Fruit fly (Drosophila melanogaster) whole organism, embryonic: ENCODE data around the gene Rbcn-3B.

Experiments
- Aef1 ChIP-seq: fragments of 200-800 bp; sonication (Bioruptor generic); IDR thresholded peaks from 3 replicates; pipeline ENCODE4 v1.3.6; 2022; ENCODE audit warnings: missing biosample characterization, missing genetic modification characterization
- Antp ChIP-seq: fragments of 200-800 bp; sonication (Bioruptor generic); optimal IDR thresholded peaks from 3 replicates; lab custom pipeline; 2016; ENCODE audit warnings: missing biosample characterization, missing genetic modification characterization
- B-H2 ChIP-seq: fragments of 200-800 bp; sonication (Bioruptor generic); optimal IDR thresholded peaks from 2 replicates; lab custom pipeline; 2018; ENCODE audit warnings: missing biosample characterization, mild to moderate bottlenecking, missing genetic modification characterization
- CG11456 ChIP-seq: fragments of 200-800 bp; sonication (Bioruptor generic); IDR thresholded peaks from 3 replicates; pipeline ENCODE4 v1.3.6; 2022; ENCODE audit warnings: missing biosample characterization, missing genetic modification characterization
- CG11504 ChIP-seq: fragments of 200-800 bp; sonication (Bioruptor generic); optimal IDR thresholded peaks from 3 replicates; lab custom pipeline; 2019; ENCODE audit warnings: missing biosample characterization, mild to moderate bottlenecking, missing genetic modification characterization, moderate library complexity
- CG13123 ChIP-seq: fragments of 200-800 bp; sonication (Bioruptor generic); optimal IDR thresholded peaks from 2 replicates; lab custom pipeline; 2016; ENCODE audit warnings: missing biosample characterization, missing genetic modification characterization
- CG13424 ChIP-seq: fragments of 200-800 bp; sonication (Bioruptor generic); optimal IDR thresholded peaks from 2 replicates; lab custom pipeline; 2019; ENCODE audit warnings: missing biosample characterization, mild to moderate bottlenecking, missing genetic modification characterization, moderate library complexity
- CG14014 ChIP-seq: fragments of 200-800 bp; sonication (Bioruptor generic); IDR thresholded peaks from 2 replicates; pipeline ENCODE4 v1.3.6; 2022; ENCODE audit warnings: missing biosample characterization, missing genetic modification characterization
- CG15011 ChIP-seq: fragments of 200-800 bp; sonication (Bioruptor generic); optimal IDR thresholded peaks from 3 replicates; lab custom pipeline; 2018; ENCODE audit warnings: missing biosample characterization, mild to moderate bottlenecking, missing genetic modification characterization
- CG15073 ChIP-seq: fragments of 200-800 bp; sonication (Bioruptor generic); optimal IDR thresholded peaks from 2 replicates; lab custom pipeline; 2016; ENCODE audit warnings: missing biosample characterization, missing genetic modification characterization
- CG15696 ChIP-seq: fragments of 200-800 bp; sonication (Bioruptor generic); optimal IDR thresholded peaks from 2 replicates; lab custom pipeline; 2019; ENCODE audit warnings: missing biosample characterization, mild to moderate bottlenecking, missing genetic modification characterization, moderate library complexity
- CG16813 ChIP-seq: fragments of 200-800 bp; sonication (Bioruptor generic); IDR thresholded peaks from 3 replicates; pipeline ENCODE4 v1.3.6; 2022; ENCODE audit warnings: missing biosample characterization, missing genetic modification characterization; ENCODE audit not compliant: partially characterized antibody
- CG17385 ChIP-seq: fragments of 200-800 bp; sonication (Bioruptor generic); optimal IDR thresholded peaks from 3 replicates; lab custom pipeline; 2018; ENCODE audit warnings: missing biosample characterization, mild to moderate bottlenecking, missing genetic modification characterization
- CG2120 ChIP-seq: fragments of 200-800 bp; sonication (Bioruptor generic); optimal IDR thresholded peaks from 3 replicates; lab custom pipeline; 2016; ENCODE audit warnings: missing biosample characterization, missing genetic modification characterization
- CG2202 ChIP-seq: fragments of 200-800 bp; sonication (Bioruptor generic); optimal IDR thresholded peaks from 2 replicates; lab custom pipeline; 2018; ENCODE audit warnings: missing biosample characterization, mild to moderate bottlenecking, missing genetic modification characterization
- CG2875 ChIP-seq: fragments of 200-800 bp; sonication (Bioruptor generic); optimal IDR thresholded peaks from 2 replicates; lab custom pipeline; 2017; ENCODE audit warnings: missing biosample characterization, mild to moderate bottlenecking, missing genetic modification characterization, missing genetic modification reagents
- CG32532 ChIP-seq: fragments of 200-800 bp; sonication (Bioruptor generic); IDR thresholded peaks from 2 replicates; pipeline ENCODE4 v1.3.6; 2022; ENCODE audit warnings: missing biosample characterization, missing genetic modification characterization
- CG43689 ChIP-seq: fragments of 200-800 bp; sonication (Bioruptor generic); IDR thresholded peaks from 2 replicates; pipeline ENCODE4 v1.3.6; 2022; ENCODE audit warnings: missing biosample characterization, missing genetic modification characterization
- CG6765 ChIP-seq: fragments of 200-800 bp; sonication (Bioruptor generic); optimal IDR thresholded peaks from 3 replicates; lab custom pipeline; 2017; ENCODE audit warnings: missing biosample characterization, mild to moderate bottlenecking, missing genetic modification characterization
- CG7271 ChIP-seq: fragments of 200-800 bp; sonication (Bioruptor generic); optimal IDR thresholded peaks from 2 replicates; lab custom pipeline; 2018; ENCODE audit warnings: missing biosample characterization, mild to moderate bottlenecking, missing genetic modification characterization, moderate library complexity
- CG7372 ChIP-seq: fragments of 200-800 bp; sonication (Bioruptor generic); IDR thresholded peaks from 2 replicates; pipeline ENCODE4 v1.3.6; 2022; ENCODE audit warnings: missing biosample characterization, missing genetic modification characterization
- CG7987 ChIP-seq: fragments of 200-800 bp; sonication (Bioruptor generic); optimal IDR thresholded peaks from 2 replicates; lab custom pipeline; 2018; ENCODE audit warnings: missing biosample characterization, mild to moderate bottlenecking, missing genetic modification characterization, moderate library complexity
- CG8765 ChIP-seq: fragments of 200-800 bp; sonication (Bioruptor generic); IDR thresholded peaks from 2 replicates; pipeline ENCODE4 v1.3.6; 2022; ENCODE audit warnings: missing biosample characterization, missing genetic modification characterization
- D ChIP-seq, 2 experiments: fragments of 200-800 bp in 1 of 2; fragments of >200 bp in 1 of 2; sonication (Bioruptor generic) in 1 of 2; optimal IDR thresholded peaks; 2 replicates in 1 of 2; 3 replicates in 1 of 2; lab custom pipeline; 2017; ENCODE audit warnings: mild to moderate bottlenecking in 1 of 2, missing biosample characterization in 1 of 2, missing genetic modification characterization in 1 of 2, missing genetic modification reagents in 1 of 2
- Dek ChIP-seq: fragments of 200-800 bp; sonication (Bioruptor generic); optimal IDR thresholded peaks from 3 replicates; lab custom pipeline; 2019; ENCODE audit warnings: missing biosample characterization, mild to moderate bottlenecking, missing genetic modification characterization, moderate library complexity
- Dfd ChIP-seq, 2 experiments: fragments of >200 bp; optimal IDR thresholded peaks; 2 replicates each; lab custom pipeline; 2017; ENCODE audit warnings: missing biosample characterization in 2 of 2, missing genetic modification characterization in 2 of 2
- Elba2 ChIP-seq: fragments of 200-800 bp; sonication (Bioruptor generic); optimal IDR thresholded peaks from 3 replicates; lab custom pipeline; 2016; ENCODE audit warnings: missing biosample characterization, missing genetic modification characterization
- HmgZ ChIP-seq: fragments of 200-800 bp; sonication (Bioruptor generic); optimal IDR thresholded peaks from 2 replicates; lab custom pipeline; 2018; ENCODE audit warnings: missing biosample characterization, mild to moderate bottlenecking, missing genetic modification characterization
- Kr ChIP-seq: fragments of 200-800 bp; sonication (Bioruptor generic); optimal IDR thresholded peaks from 2 replicates; lab custom pipeline; 2017; ENCODE audit warnings: missing biosample characterization, mild to moderate bottlenecking, missing genetic modification characterization
- Nf-YA ChIP-seq: fragments of 200-800 bp; sonication (Bioruptor generic); IDR thresholded peaks from 2 replicates; pipeline ENCODE4 v1.3.6; 2022; ENCODE audit warnings: missing biosample characterization, missing genetic modification characterization
- PHDP ChIP-seq: fragments of 200-800 bp; sonication (Bioruptor generic); optimal IDR thresholded peaks from 3 replicates; lab custom pipeline; 2018; ENCODE audit warnings: missing biosample characterization, mild to moderate bottlenecking, missing genetic modification characterization, moderate library complexity
- Side ChIP-seq: fragments of 200-800 bp; sonication (Bioruptor generic); optimal IDR thresholded peaks from 2 replicates; lab custom pipeline; 2016; ENCODE audit warnings: missing biosample characterization, missing genetic modification characterization
- Sry-δ ChIP-seq: fragments of 200-800 bp; sonication (Bioruptor generic); optimal IDR thresholded peaks from 2 replicates; lab custom pipeline; 2016; ENCODE audit warnings: missing biosample characterization, missing genetic modification characterization
- Trl ChIP-seq, 3 experiments: fragments of >200 bp in 2 of 3; fragments of 200-800 bp in 1 of 3; sonication (Bioruptor generic) in 1 of 3; optimal IDR thresholded peaks; 2 replicates in 1 of 3; 3 replicates in 2 of 3; lab custom pipeline; 2016 to 2017; ENCODE audit warnings: missing biosample characterization in 1 of 3, missing genetic modification characterization in 1 of 3
- ara ChIP-seq: fragments of 200-800 bp; sonication (Bioruptor generic); IDR thresholded peaks from 2 replicates; pipeline ENCODE4 v1.3.6; 2022; ENCODE audit warnings: missing biosample characterization, missing genetic modification characterization
- crol ChIP-seq: fragments of 200-800 bp; sonication (Bioruptor generic); IDR thresholded peaks from 2 replicates; pipeline ENCODE4 v1.3.6; 2022; ENCODE audit warnings: missing biosample characterization, missing genetic modification characterization
- en ChIP-seq: fragments of 200-800 bp; sonication (Bioruptor generic); optimal IDR thresholded peaks from 2 replicates; lab custom pipeline; 2016; ENCODE audit warnings: missing biosample characterization, missing genetic modification characterization
- gsb ChIP-seq: fragments of 200-800 bp; sonication (Bioruptor generic); IDR thresholded peaks from 2 replicates; pipeline ENCODE4 v1.3.6; 2022; ENCODE audit warnings: missing biosample characterization, missing genetic modification characterization
- gsb-n ChIP-seq: fragments of 200-800 bp; sonication (Bioruptor generic); optimal IDR thresholded peaks from 3 replicates; lab custom pipeline; 2018; ENCODE audit warnings: missing biosample characterization, mild to moderate bottlenecking, missing genetic modification characterization
- kah ChIP-seq: fragments of 200-800 bp; sonication (Bioruptor generic); optimal IDR thresholded peaks from 2 replicates; lab custom pipeline; 2018; ENCODE audit warnings: missing biosample characterization, mild to moderate bottlenecking, missing genetic modification characterization
- lbe ChIP-seq: fragments of 200-800 bp; sonication (Bioruptor generic); optimal IDR thresholded peaks from 2 replicates; lab custom pipeline; 2016; ENCODE audit warnings: missing biosample characterization, mild to moderate bottlenecking, missing genetic modification characterization
- odd ChIP-seq: fragments of 200-800 bp; sonication (Bioruptor generic); optimal IDR thresholded peaks from 2 replicates; lab custom pipeline; 2017; ENCODE audit warnings: missing biosample characterization, mild to moderate bottlenecking, missing genetic modification characterization
- onecut ChIP-seq: fragments of 200-800 bp; sonication (Bioruptor generic); IDR thresholded peaks from 2 replicates; pipeline ENCODE4 v1.3.6; 2022; ENCODE audit warnings: missing biosample characterization, missing genetic modification characterization
- salm ChIP-seq: fragments of 200-800 bp; sonication (Bioruptor generic); optimal IDR thresholded peaks from 2 replicates; lab custom pipeline; 2018; ENCODE audit warnings: missing biosample characterization, mild to moderate bottlenecking, missing genetic modification characterization
- slp2 ChIP-seq: fragments of 200-800 bp; sonication (Bioruptor generic); optimal IDR thresholded peaks from 2 replicates; lab custom pipeline; 2016; ENCODE audit warnings: missing biosample characterization, missing genetic modification characterization
- tgo ChIP-seq: fragments of 200-800 bp; sonication (Bioruptor generic); IDR thresholded peaks from 3 replicates; pipeline ENCODE4 v1.3.6; 2022; ENCODE audit warnings: missing biosample characterization, missing genetic modification characterization
- tna ChIP-seq: fragments of 200-800 bp; sonication (Bioruptor generic); IDR thresholded peaks from 2 replicates; pipeline ENCODE4 v1.3.6; 2022; ENCODE audit warnings: missing biosample characterization, missing genetic modification characterization; ENCODE audit not compliant: partially characterized antibody
- unpg ChIP-seq: fragments of 200-800 bp; sonication (Bioruptor generic); optimal IDR thresholded peaks from 3 replicates; lab custom pipeline; 2018; ENCODE audit warnings: missing biosample characterization, mild to moderate bottlenecking, missing genetic modification characterization, moderate library complexity
- usp ChIP-seq: fragments of >200 bp; optimal IDR thresholded peaks from 2 replicates; lab custom pipeline; 2017; ENCODE audit warnings: missing biosample characterization, missing genetic modification characterization

Rbcn-3B gene

DNA sequence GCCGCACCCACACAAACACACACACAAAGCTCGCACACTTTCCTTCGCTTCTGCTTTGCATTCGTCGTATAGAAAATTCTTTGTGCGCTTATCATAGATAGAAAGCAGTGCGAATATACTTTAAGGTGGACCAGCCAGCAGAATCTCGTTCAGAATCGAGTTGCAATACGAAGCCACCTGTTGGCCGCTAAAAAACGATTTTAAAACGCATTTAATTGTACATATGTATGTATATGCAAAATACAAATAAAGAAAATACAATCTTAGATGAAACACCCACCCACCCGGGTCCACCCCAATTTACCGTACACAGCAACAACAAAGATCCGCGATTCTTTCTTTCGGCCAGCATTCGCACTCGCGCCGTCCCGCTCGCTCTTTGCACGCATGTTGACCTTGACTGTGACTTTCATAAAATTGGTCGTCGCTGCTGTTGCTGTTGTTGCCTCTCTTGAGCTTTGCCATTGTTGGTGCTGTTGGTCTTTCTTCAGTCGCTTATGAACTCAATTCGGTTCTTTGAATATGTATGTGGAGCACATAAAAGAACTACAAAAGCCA, 39.9 kb downstream of the Rbcn-3B start (continued):
- no peak for TF ChIP-seq Nf-YA (GFP tag; lab: Robert Waterston, UW)
- TF ChIP-seq HmgZ (tag; lab: Kevin White, UChicago): peak; percentile 61
- TF ChIP-seq Dek (tag; lab: Kevin White, UChicago): peak; percentile 54
- TF ChIP-seq CG11504 (tag; lab: Kevin White, UChicago): peak; percentile 22
- no peak for TF ChIP-seq CG17385 (GFP tag; lab: Kevin White, UChicago)
- no peak for TF ChIP-seq CG2202 (tag; lab: Kevin White, UChicago)
- peak; percentile 80 for TF ChIP-seq lbe (GFP tag; lab: Kevin White, UChicago)
- no peak for TF ChIP-seq tna (GFP tag; lab: Robert Waterston, UW)
- peak; percentile 18 for TF ChIP-seq B-H2 (GFP tag; lab: Kevin White, UChicago)
- peak; percentile 17 for TF ChIP-seq CG13424
- TF ChIP-seq CG14014: peak; percentile 53; the same call in 1 of the 2 replicates
- TF ChIP-seq onecut (GFP tag; lab: Robert Waterston, UW): no peak
- TF ChIP-seq CG15696: no peak
- peak; percentile 42 for TF ChIP-seq CG15011 (GFP tag; lab: Kevin White, UChicago)
- TF ChIP-seq unpg (GFP tag; lab: Kevin White, UChicago): peak; percentile 64
- TF ChIP-seq tgo (GFP tag; lab: Robert Waterston, UW): peak; percentile 45; the same call in 2 of the 3 replicates
- TF ChIP-seq en (GFP tag; lab: Kevin White, UChicago): no peak
- TF ChIP-seq odd: no peak
- TF ChIP-seq CG7372 (GFP tag; lab: Robert Waterston, UW): 0 out of 2 replicates have a peak, but pooled peaks have one; percentile 9
- peak; percentile 78 for TF ChIP-seq PHDP (tag; lab: Kevin White, UChicago)
- 0 out of 2 replicates have a peak, but pooled peaks have one; percentile 10 for TF ChIP-seq crol (GFP tag; lab: Robert Waterston, UW)
- TF ChIP-seq CG6765: peak; percentile 62
- TF ChIP-seq CG2875 (GFP tag; lab: Kevin White, UChicago): no peak
- TF ChIP-seq CG8765: peak; percentile 23; the same call in 1 of the 2 replicates
- no peak for TF ChIP-seq Sry-δ (GFP tag; lab: Kevin White, UChicago)
- peak; percentile 83 for TF ChIP-seq CG2120 (GFP tag; lab: Kevin White, UChicago)
- TF ChIP-seq ara (GFP tag; lab: Robert Waterston, UW): 0 out of 2 replicates have a peak, but pooled peaks have one; percentile 26
- no peak for TF ChIP-seq D (optimal IDR thresholded peaks at IDR 0.05; lab: Kevin White, UChicago)
- TF ChIP-seq D (GFP tag; optimal IDR thresholded peaks at IDR 0.05; lab: Kevin White, UChicago): no peak
- no peak for TF ChIP-seq Antp (GFP tag; lab: Kevin White, UChicago)
- TF ChIP-seq CG7987 (GFP tag; lab: Kevin White, UChicago): no peak
- TF ChIP-seq gsb: no peak
- TF ChIP-seq Aef1 (GFP tag; lab: Robert Waterston, UW): peak; percentile 39; the same call in 2 of the 3 replicates
- no peak for TF ChIP-seq gsb-n
- no peak for TF ChIP-seq usp
- no peak for TF ChIP-seq CG13123 (GFP tag; lab: Kevin White, UChicago)
- no peak for TF ChIP-seq kah
- TF ChIP-seq Trl (optimal IDR thresholded peaks at IDR 0.05; lab: Kevin White, UChicago): peak in 1 of 2 experiments; percentile 8
- no peak for TF ChIP-seq Trl (GFP tag; optimal IDR thresholded peaks at IDR 0.05; lab: Kevin White, UChicago)
- no peak for TF ChIP-seq Elba2 (GFP tag; lab: Kevin White, UChicago)
- no peak for TF ChIP-seq Side (GFP tag; lab: Kevin White, UChicago)
- no peak for TF ChIP-seq CG15073 (GFP tag; lab: Kevin White, UChicago)
- no peak for TF ChIP-seq salm
- no peak for TF ChIP-seq slp2 (GFP tag; lab: Kevin White, UChicago)
- TF ChIP-seq CG43689 (GFP tag; lab: Robert Waterston, UW): no peak
- no peak for TF ChIP-seq Dfd (GFP tag; optimal IDR thresholded peaks at IDR 0.05; lab: Kevin White, UChicago)
- peak; percentile 84; the same call in 1 of the 2 replicates for TF ChIP-seq CG32532 (GFP tag; lab: Robert Waterston, UW)
- no peak for TF ChIP-seq CG16813 (GFP tag; lab: Robert Waterston, UW)
- TF ChIP-seq CG11456 (GFP tag; lab: Robert Waterston, UW): peak; percentile 68; the same call in 1 of the 3 replicates
- TF ChIP-seq Kr: no peak
- TF ChIP-seq CG7271: no peak
